Fruit fly (Drosophila melanogaster) whole organism, prepupa: ENCODE data around the gene Tap42.

Source experiments
- Ets96B ChIP-seq: fragments of 200-800 bp; optimal IDR thresholded peaks from 2 replicates; lab custom pipeline; 2019; ENCODE audit warnings: missing biosample characterization, mild to moderate bottlenecking, missing genetic modification characterization, moderate library complexity
- Lpt ChIP-seq: fragments of 200-800 bp; sonication (Bioruptor generic); optimal IDR thresholded peaks from 3 replicates; lab custom pipeline; 2016; ENCODE audit warnings: missing biosample characterization, missing genetic modification characterization

- TF ChIP-seq Lpt: no peak
- no peak for TF ChIP-seq Ets96B
These were observed at the start of gene Tap42 for dm6 chr2L:13367378-13367777.
